Worm (Caenorhabditis elegans): ENCODE data around the gene F31E3.6.

- TF ChIP-seq ceh-13 (GFP tag; optimal IDR thresholded peaks at IDR 0.05) (no peak), ama-1 (optimal IDR thresholded peaks at IDR 0.05) (no peak), hnd-1 (tag; optimal IDR thresholded peaks at IDR 0.05) (no peak), hmg-4 (GFP tag; optimal IDR thresholded peaks at IDR 0.05) (no peak), B0310.2 (tag; optimal IDR thresholded peaks at IDR 0.05) (no peak), ets-7 (tag; optimal IDR thresholded peaks at IDR 0.05) (no peak), flt-1 (GFP tag; IDR thresholded peaks at IDR 0.05) (no peak)
Observed at ce11 chrIII:6961167-6961566, 20.7 kb upstream of the F31E3.6 start.

All from whole organism, early embryonic.